Fruit fly (Drosophila melanogaster) whole organism, embryonic: Measurements from ENCODE around the gene CG2747.

ENCODE experiments used
- CG10274 ChIP-seq: fragments of 200-800 bp; sonication (Bioruptor generic); optimal IDR thresholded peaks from 3 replicates; lab custom pipeline; 2017; ENCODE audit warnings: missing biosample characterization, mild to moderate bottlenecking, missing genetic modification characterization
- CG10565 ChIP-seq: fragments of 200-800 bp; sonication (Bioruptor generic); optimal IDR thresholded peaks from 3 replicates; lab custom pipeline; 2016; ENCODE audit warnings: missing biosample characterization, mild to moderate bottlenecking, missing genetic modification characterization
- CG10979 ChIP-seq: fragments of 200-800 bp; sonication (Bioruptor generic); optimal IDR thresholded peaks from 2 replicates; lab custom pipeline; 2018; ENCODE audit warnings: missing biosample characterization, mild to moderate bottlenecking, missing genetic modification characterization, moderate library complexity
- CG11085 ChIP-seq: fragments of 200-800 bp; sonication (Bioruptor generic); IDR thresholded peaks from 2 replicates; pipeline ENCODE4 v1.3.6; 2022; ENCODE audit warnings: missing biosample characterization, missing genetic modification characterization
- CG1233 ChIP-seq: fragments of 200-800 bp; sonication (Bioruptor generic); optimal IDR thresholded peaks from 4 replicates; lab custom pipeline; 2018; ENCODE audit warnings: missing biosample characterization, mild to moderate bottlenecking, missing genetic modification characterization
- CG12942 ChIP-seq: fragments of 200-800 bp; sonication (Bioruptor generic); optimal IDR thresholded peaks from 3 replicates; lab custom pipeline; 2016; ENCODE audit warnings: missing biosample characterization, missing genetic modification characterization
- CG13296 ChIP-seq: fragments of 200-800 bp; sonication (Bioruptor generic); optimal IDR thresholded peaks from 3 replicates; lab custom pipeline; 2018; ENCODE audit warnings: missing biosample characterization, mild to moderate bottlenecking, missing genetic modification characterization
- CG13424 ChIP-seq: fragments of 200-800 bp; sonication (Bioruptor generic); optimal IDR thresholded peaks from 2 replicates; lab custom pipeline; 2019; ENCODE audit warnings: missing biosample characterization, mild to moderate bottlenecking, missing genetic modification characterization, moderate library complexity
- CG14441 ChIP-seq: fragments of 200-800 bp; sonication (Bioruptor generic); IDR thresholded peaks from 2 replicates; pipeline ENCODE4 v1.3.6; 2022; ENCODE audit warnings: missing biosample characterization, missing genetic modification characterization
- CG1603 ChIP-seq: fragments of 200-800 bp; sonication (Bioruptor generic); optimal IDR thresholded peaks from 2 replicates; lab custom pipeline; 2019; ENCODE audit warnings: missing biosample characterization, mild to moderate bottlenecking, missing genetic modification characterization, moderate library complexity
- CG17328 ChIP-seq: fragments of 200-800 bp; sonication (Bioruptor generic); IDR thresholded peaks from 2 replicates; pipeline ENCODE4 v1.3.6; 2022; ENCODE audit warnings: missing biosample characterization, missing genetic modification characterization
- CG18262 ChIP-seq: fragments of 200-800 bp; optimal IDR thresholded peaks from 3 replicates; lab custom pipeline; 2019; ENCODE audit warnings: missing biosample characterization, mild to moderate bottlenecking, missing genetic modification characterization, moderate library complexity
- CG2889 ChIP-seq: fragments of 200-800 bp; sonication (Bioruptor generic); IDR thresholded peaks from 3 replicates; pipeline ENCODE4 v1.3.6; 2022; ENCODE audit warnings: missing biosample characterization, missing genetic modification characterization
- CG3065 ChIP-seq: fragments of 200-800 bp; sonication (Bioruptor generic); optimal IDR thresholded peaks from 2 replicates; lab custom pipeline; 2016; ENCODE audit warnings: missing biosample characterization, missing genetic modification characterization
- CG33557 ChIP-seq: fragments of 200-800 bp; sonication (Bioruptor generic); optimal IDR thresholded peaks from 2 replicates; lab custom pipeline; 2019; ENCODE audit warnings: missing biosample characterization, mild to moderate bottlenecking, missing genetic modification characterization, moderate library complexity
- CG4404 ChIP-seq: fragments of 200-800 bp; sonication (Bioruptor generic); IDR thresholded peaks from 2 replicates; pipeline ENCODE4 v1.3.6; 2022; ENCODE audit warnings: missing biosample characterization, missing genetic modification characterization
- CG4707 ChIP-seq: fragments of 200-800 bp; sonication (Bioruptor generic); optimal IDR thresholded peaks from 2 replicates; lab custom pipeline; 2018; ENCODE audit warnings: missing biosample characterization, mild to moderate bottlenecking, missing genetic modification characterization, moderate library complexity
- CG4730 ChIP-seq: fragments of 200-800 bp; sonication (Bioruptor generic); IDR thresholded peaks from 2 replicates; pipeline ENCODE4 v1.3.6; 2022; ENCODE audit warnings: missing biosample characterization, missing genetic modification characterization
- CG7357 ChIP-seq: fragments of 200-800 bp; sonication (Bioruptor generic); IDR thresholded peaks from 3 replicates; pipeline ENCODE4 v1.3.6; 2022; ENCODE audit warnings: missing biosample characterization, missing genetic modification characterization
- CG8290 ChIP-seq, 3 experiments: fragments of 200-800 bp; sonication (Bioruptor generic); optimal IDR thresholded peaks; 2 replicates each; lab custom pipeline; 2016 to 2019; ENCODE audit warnings: missing biosample characterization in 3 of 3, missing genetic modification characterization in 3 of 3, mild to moderate bottlenecking in 2 of 3, moderate library complexity in 1 of 3
- CG8478 ChIP-seq: fragments of >200 bp; optimal IDR thresholded peaks from 2 replicates; lab custom pipeline; 2018
- Camta ChIP-seq: fragments of 200-800 bp; sonication (Bioruptor generic); optimal IDR thresholded peaks from 2 replicates; lab custom pipeline; 2016; ENCODE audit warnings: missing biosample characterization, missing genetic modification characterization
- Chrac-16 ChIP-seq: fragments of 200-800 bp; sonication (Bioruptor generic); optimal IDR thresholded peaks from 3 replicates; lab custom pipeline; 2016; ENCODE audit warnings: missing biosample characterization, missing genetic modification characterization
- D19A ChIP-seq: fragments of 200-800 bp; optimal IDR thresholded peaks from 3 replicates; lab custom pipeline; 2019; ENCODE audit warnings: missing biosample characterization, mild to moderate bottlenecking, missing genetic modification characterization, moderate library complexity
- Dfd ChIP-seq, 2 experiments: fragments of >200 bp; optimal IDR thresholded peaks; 2 replicates each; lab custom pipeline; 2017; ENCODE audit warnings: missing biosample characterization in 2 of 2, missing genetic modification characterization in 2 of 2
- Dref ChIP-seq: fragments of 200-800 bp; sonication (Bioruptor generic); IDR thresholded peaks from 2 replicates; pipeline ENCODE4 v1.3.6; 2022; ENCODE audit warnings: missing biosample characterization, missing genetic modification characterization
- HLH54F ChIP-seq: fragments of 200-800 bp; sonication (Bioruptor generic); optimal IDR thresholded peaks from 3 replicates; lab custom pipeline; 2016; ENCODE audit warnings: missing biosample characterization, missing genetic modification characterization
- Lim3 ChIP-seq: fragments of 200-800 bp; sonication (Bioruptor generic); IDR thresholded peaks from 2 replicates; pipeline ENCODE4 v1.3.6; 2022; ENCODE audit warnings: missing biosample characterization, missing genetic modification characterization
- MBD-R2 ChIP-seq: fragments of 200-800 bp; sonication (Bioruptor generic); IDR thresholded peaks from 2 replicates; pipeline ENCODE4 v1.3.6; 2022; ENCODE audit warnings: missing biosample characterization, missing genetic modification characterization
- Neu2 ChIP-seq: fragments of 200-800 bp; sonication (Bioruptor generic); optimal IDR thresholded peaks from 3 replicates; lab custom pipeline; 2016; ENCODE audit warnings: missing biosample characterization, missing genetic modification characterization, borderline replicate concordance
- Ptx1 ChIP-seq: fragments of 200-800 bp; sonication (Bioruptor generic); IDR thresholded peaks from 2 replicates; pipeline ENCODE4 v1.3.6; 2022; ENCODE audit warnings: missing biosample characterization, missing genetic modification characterization
- Ravus ChIP-seq: fragments of 200-800 bp; sonication (Bioruptor generic); IDR thresholded peaks from 2 replicates; pipeline ENCODE4 v1.3.6; 2022; ENCODE audit warnings: missing biosample characterization, missing genetic modification characterization
- Rfx ChIP-seq: fragments of 200-800 bp; sonication (Bioruptor generic); IDR thresholded peaks from 2 replicates; pipeline ENCODE4 v1.3.6; 2022; ENCODE audit warnings: missing biosample characterization, missing genetic modification characterization
- Sry-δ ChIP-seq: fragments of 200-800 bp; sonication (Bioruptor generic); optimal IDR thresholded peaks from 2 replicates; lab custom pipeline; 2016; ENCODE audit warnings: missing biosample characterization, missing genetic modification characterization
- Tbp ChIP-seq: fragments of >200 bp; optimal IDR thresholded peaks from 2 replicates; lab custom pipeline; 2018; ENCODE audit warnings: missing biosample characterization, missing genetic modification characterization
- Xbp1 ChIP-seq: fragments of 200-800 bp; sonication (Bioruptor generic); optimal IDR thresholded peaks from 3 replicates; lab custom pipeline; 2016; ENCODE audit warnings: missing biosample characterization, mild to moderate bottlenecking, missing genetic modification characterization
- aop ChIP-seq: fragments of 200-800 bp; sonication (Bioruptor generic); IDR thresholded peaks from 2 replicates; pipeline ENCODE4 v1.3.6; 2022; ENCODE audit warnings: missing biosample characterization, missing genetic modification characterization
- ase ChIP-seq: fragments of 200-800 bp; sonication (Bioruptor generic); IDR thresholded peaks from 3 replicates; pipeline ENCODE4 v1.3.6; 2022; ENCODE audit warnings: missing biosample characterization, missing genetic modification characterization
- chif ChIP-seq, 2 experiments: fragments of 200-800 bp; sonication (Bioruptor generic); optimal IDR thresholded peaks; 3 replicates each; lab custom pipeline; 2016; ENCODE audit warnings: missing biosample characterization in 2 of 2, missing genetic modification characterization in 2 of 2
- gem ChIP-seq: fragments of 200-800 bp; sonication (Bioruptor generic); optimal IDR thresholded peaks from 2 replicates; lab custom pipeline; 2019; ENCODE audit warnings: missing biosample characterization, mild to moderate bottlenecking, missing genetic modification characterization, moderate library complexity
- gro ChIP-seq: fragments of 200-800 bp; sonication (Bioruptor generic); optimal IDR thresholded peaks from 2 replicates; lab custom pipeline; 2016; ENCODE audit warnings: missing biosample characterization, missing genetic modification characterization
- h ChIP-seq: fragments of >200 bp; optimal IDR thresholded peaks from 2 replicates; lab custom pipeline; 2017
- jing ChIP-seq: fragments of 200-800 bp; sonication (Bioruptor generic); optimal IDR thresholded peaks from 2 replicates; lab custom pipeline; 2018; ENCODE audit warnings: missing biosample characterization, mild to moderate bottlenecking, missing genetic modification characterization
- kay ChIP-seq: fragments of 200-800 bp; sonication (Bioruptor generic); optimal IDR thresholded peaks from 2 replicates; lab custom pipeline; 2016; ENCODE audit warnings: missing biosample characterization, missing genetic modification characterization
- ken ChIP-seq: fragments of 200-800 bp; sonication (Bioruptor generic); IDR thresholded peaks from 3 replicates; pipeline ENCODE4 v1.3.6; 2022; ENCODE audit warnings: missing biosample characterization, missing genetic modification characterization
- knrl ChIP-seq: fragments of 200-800 bp; sonication (Bioruptor generic); IDR thresholded peaks from 3 replicates; pipeline ENCODE4 v1.3.6; 2022; ENCODE audit warnings: missing biosample characterization, missing genetic modification characterization; ENCODE audit not compliant: partially characterized antibody
- pita ChIP-seq: fragments of 200-800 bp; sonication (Bioruptor generic); optimal IDR thresholded peaks from 2 replicates; lab custom pipeline; 2017; ENCODE audit warnings: missing biosample characterization, mild to moderate bottlenecking, missing genetic modification characterization
- pros ChIP-seq: fragments of 200-800 bp; sonication (Bioruptor generic); optimal IDR thresholded peaks from 3 replicates; lab custom pipeline; 2019; ENCODE audit warnings: missing biosample characterization, mild to moderate bottlenecking, missing genetic modification characterization, moderate library complexity
- ranshi ChIP-seq: fragments of 200-800 bp; sonication (Bioruptor generic); IDR thresholded peaks from 2 replicates; pipeline ENCODE4 v1.3.6; 2022; ENCODE audit warnings: missing biosample characterization, missing genetic modification characterization
- stwl ChIP-seq: fragments of 200-800 bp; sonication (Bioruptor generic); optimal IDR thresholded peaks from 3 replicates; lab custom pipeline; 2018; ENCODE audit warnings: missing biosample characterization, mild to moderate bottlenecking, missing genetic modification characterization, moderate library complexity
- trem ChIP-seq: fragments of 200-800 bp; optimal IDR thresholded peaks from 3 replicates; lab custom pipeline; 2019; ENCODE audit warnings: missing biosample characterization, mild to moderate bottlenecking, missing genetic modification characterization, moderate library complexity
- z ChIP-seq: fragments of 200-800 bp; sonication (Bioruptor generic); IDR thresholded peaks from 3 replicates; pipeline ENCODE4 v1.3.6; 2022; ENCODE audit warnings: missing biosample characterization, missing genetic modification characterization

CG2747 gene

dm6 chr3R:8032923-8033478 lies 2.4 kb upstream of the CG2747 start, which contains the start of the genes CG11035 and unc-45 (continued):
- TF ChIP-seq CG13424 (tag; lab: Kevin White, UChicago) (peak; percentile 60), Rfx (GFP tag; lab: Robert Waterston, UW) (peak; percentile 65), gem (tag; lab: Kevin White, UChicago) (peak; percentile 61), Lim3 (no peak), CG18262 (tag; lab: Kevin White, UChicago) (peak; percentile 62), Xbp1 (GFP tag; lab: Kevin White, UChicago) (peak; percentile 31), jing (GFP tag; lab: Kevin White, UChicago) (no peak), chif (GFP tag; optimal IDR thresholded peaks at IDR 0.05; lab: Kevin White, UChicago) (no peak), ranshi (GFP tag; lab: Robert Waterston, UW) (no peak), CG4730 (GFP tag; lab: Robert Waterston, UW) (no peak), CG10565 (no peak), HLH54F (no peak), pita (GFP tag; lab: Kevin White, UChicago) (no peak), kay (peak; percentile 70), stwl (tag; lab: Kevin White, UChicago) (peak; percentile 29), aop (no peak), CG10979 (no peak), h (no peak), Neu2 (GFP tag; lab: Kevin White, UChicago) (no peak), ken (GFP tag; lab: Robert Waterston, UW) (no peak), z (GFP tag; lab: Robert Waterston, UW) (no peak), D19A (tag; lab: Kevin White, UChicago) (peak; percentile 41), CG7357 (GFP tag; lab: Robert Waterston, UW) (no peak), Dref (GFP tag; lab: Robert Waterston, UW) (peak; percentile 82), ase (GFP tag; lab: Robert Waterston, UW) (no peak), gro (GFP tag; lab: Kevin White, UChicago) (peak; percentile 59), CG2889 (GFP tag; lab: Robert Waterston, UW) (no peak), pros (GFP tag; lab: Kevin White, UChicago) (no peak), Tbp (GFP tag; lab: Kevin White, UChicago) (no peak), CG8478 (lab: Kevin White, UChicago) (no peak), Ravus (GFP tag; lab: Robert Waterston, UW) (no peak), CG13296 (GFP tag; lab: Kevin White, UChicago) (peak; percentile 37), CG8290 (GFP tag; optimal IDR thresholded peaks at IDR 0.05; lab: Kevin White, UChicago) (peak; percentile 68), CG8290 (tag; optimal IDR thresholded peaks at IDR 0.05; lab: Kevin White, UChicago) (no peak), CG3065 (GFP tag; lab: Kevin White, UChicago) (no peak), MBD-R2 (GFP tag; lab: Robert Waterston, UW) (peak; percentile 63), Ptx1 (GFP tag; lab: Robert Waterston, UW) (peak; percentile 59), Chrac-16 (GFP tag; lab: Kevin White, UChicago) (peak; percentile 33), CG4404 (GFP tag; lab: Robert Waterston, UW) (no peak), CG1233 (peak; percentile 15), CG12942 (GFP tag; lab: Kevin White, UChicago) (no peak), Dfd (GFP tag; optimal IDR thresholded peaks at IDR 0.05; lab: Kevin White, UChicago) (no peak), CG11085 (GFP tag; lab: Robert Waterston, UW) (no peak), CG14441 (GFP tag; lab: Robert Waterston, UW) (no peak; the same call in 1 of the 2 replicates), CG4707 (no peak), CG10274 (no peak), trem (peak; percentile 41), knrl (GFP tag; lab: Robert Waterston, UW) (peak; percentile 83), Sry-δ (GFP tag; lab: Kevin White, UChicago) (peak; percentile 61), Camta (GFP tag; lab: Kevin White, UChicago) (peak; percentile 72), CG33557 (no peak), CG1603 (tag; lab: Kevin White, UChicago) (no peak), CG17328 (GFP tag; lab: Robert Waterston, UW) (no peak)
